Worm (Caenorhabditis elegans): Measurements from ENCODE around the gene srh-213.
"Not testable (repeated sequence)": the region's sequence is repeated elsewhere in the genome, so short reads cannot be mapped to it uniquely, and the experiment has no call there.

The srh-213 gene

DNA sequence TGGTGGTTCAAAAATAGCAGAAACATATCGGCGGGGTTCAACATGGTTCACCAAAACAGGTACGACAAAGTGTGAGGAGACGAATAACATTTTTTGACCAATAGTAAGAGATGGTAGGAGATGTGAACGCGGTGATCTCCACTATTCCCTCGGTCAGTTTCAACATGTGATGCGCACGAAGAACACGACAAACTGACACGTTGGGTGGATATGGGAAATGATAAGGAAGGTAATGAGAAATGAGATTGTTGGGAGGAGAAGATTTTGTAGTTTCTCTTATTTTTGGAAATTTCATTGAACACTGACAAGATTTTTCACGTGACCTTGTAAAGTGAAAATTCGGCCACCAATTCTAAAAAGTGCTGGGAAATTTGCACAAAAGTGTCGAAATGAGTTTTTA, 15.9 kb upstream of the srh-213 start:
- no peak for TF ChIP-seq ceh-39 (tag; optimal IDR thresholded peaks at IDR 0.05)
- no peak for TF ChIP-seq ces-1 (GFP tag; optimal IDR thresholded peaks at IDR 0.05)
- TF ChIP-seq unc-62 (GFP tag; optimal IDR thresholded peaks at IDR 0.05) = no peak
- TF ChIP-seq pha-4 (tag; optimal IDR thresholded peaks at IDR 0.05) = no peak
- no peak for TF ChIP-seq M03D4.4 (tag; optimal IDR thresholded peaks at IDR 0.05)
- TF ChIP-seq zip-8 (tag; optimal IDR thresholded peaks at IDR 0.05) = no peak
- TF ChIP-seq unc-120 (tag; optimal IDR thresholded peaks at IDR 0.05; ENCODE audit: poor library complexity, severe bottlenecking) = no peak

ce11 chrV:3606391-3606790, 11.6 kb upstream of the srh-213 start:
- TF ChIP-seq drap-1 (GFP tag; optimal IDR thresholded peaks at IDR 0.05) (no peak), ceh-43 (GFP tag; optimal IDR thresholded peaks at IDR 0.05) (no peak), nhr-237 (tag; optimal IDR thresholded peaks at IDR 0.05) (no peak), hlh-1 (tag; optimal IDR thresholded peaks at IDR 0.05) (no peak), ces-1 (GFP tag; optimal IDR thresholded peaks at IDR 0.05) (no peak), sptf-1 (tag; optimal IDR thresholded peaks at IDR 0.05) (no peak), ztf-11 (tag; optimal IDR thresholded peaks at IDR 0.05) (no peak), ceh-39 (tag; optimal IDR thresholded peaks at IDR 0.05) (no peak), M03D4.4 (tag; optimal IDR thresholded peaks at IDR 0.05) (no peak), elt-1 (tag; optimal IDR thresholded peaks at IDR 0.05; ENCODE audit: borderline replicate concordance, insufficient read depth) (no peak), unc-120 (tag; optimal IDR thresholded peaks at IDR 0.05; ENCODE audit: poor library complexity, severe bottlenecking) (no peak), flh-1 (GFP tag; optimal IDR thresholded peaks at IDR 0.05) (no peak), elt-3 (tag; optimal IDR thresholded peaks at IDR 0.05) (no peak), ham-2 (GFP tag; optimal IDR thresholded peaks at IDR 0.05) (no peak), zip-8 (tag; optimal IDR thresholded peaks at IDR 0.05) (no peak)

- TF ChIP-seq sptf-1 (tag; optimal IDR thresholded peaks at IDR 0.05) (no peak), lsy-2 (tag; optimal IDR thresholded peaks at IDR 0.05) (no peak), nhr-237 (tag; optimal IDR thresholded peaks at IDR 0.05) (no peak), flh-1 (GFP tag; optimal IDR thresholded peaks at IDR 0.05) (no peak), unc-39 (tag; optimal IDR thresholded peaks at IDR 0.05) (no peak), snpc-4 (tag; optimal IDR thresholded peaks at IDR 0.05) (no peak), sem-2 (GFP tag; optimal IDR thresholded peaks at IDR 0.05) (no peak), nhr-76 (tag; optimal IDR thresholded peaks at IDR 0.05) (no peak)
Observed at ce11 chrV:3605325-3605724, 10.5 kb upstream of the srh-213 start, which contains the start of gene T22F3.8. TSS of gene T22F3.8 (minus strand) at chrV:3605425.

DNA sequence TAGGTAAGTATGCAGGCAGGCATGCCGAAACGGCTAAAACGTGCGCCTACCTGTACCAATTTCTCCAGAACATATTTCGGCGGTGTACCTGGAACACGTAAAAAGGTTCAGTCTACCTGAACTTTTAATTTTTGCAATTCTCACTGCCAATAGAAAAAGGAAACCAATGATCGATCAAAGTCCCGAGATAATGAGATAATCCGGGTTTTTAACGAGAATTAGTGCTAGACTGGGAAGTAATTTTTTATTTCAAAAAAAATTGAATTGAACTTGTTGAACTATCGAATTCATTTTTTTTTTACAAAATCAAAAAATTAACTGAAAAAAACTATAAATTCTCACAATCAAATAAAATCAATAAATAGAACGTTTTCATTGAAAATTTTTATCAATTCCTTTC, 5.7 kb upstream of the srh-213 start, which contains the start of gene T22F3.7:
Gene T22F3.7 (minus strand): TSS at position 101 of the 400 bp plus-strand sequence.
- TF ChIP-seq unc-120 (tag; optimal IDR thresholded peaks at IDR 0.05; ENCODE audit: poor library complexity, severe bottlenecking) (no peak), ztf-11 (tag; optimal IDR thresholded peaks at IDR 0.05) (no peak), blmp-1 (tag; optimal IDR thresholded peaks at IDR 0.05) (no peak), M03D4.4 (tag; optimal IDR thresholded peaks at IDR 0.05) (no peak), mls-2 (tag; optimal IDR thresholded peaks at IDR 0.05) (no peak), nhr-12 (tag; optimal IDR thresholded peaks at IDR 0.05) (no peak), hlh-1 (tag; optimal IDR thresholded peaks at IDR 0.05) (no peak), snpc-4 (tag; optimal IDR thresholded peaks at IDR 0.05) (no peak), lin-13 (tag; optimal IDR thresholded peaks at IDR 0.05) (no peak), nhr-28 (tag; optimal IDR thresholded peaks at IDR 0.05) (no peak), ceh-83 (GFP tag; optimal IDR thresholded peaks at IDR 0.05) (no peak)

DNA sequence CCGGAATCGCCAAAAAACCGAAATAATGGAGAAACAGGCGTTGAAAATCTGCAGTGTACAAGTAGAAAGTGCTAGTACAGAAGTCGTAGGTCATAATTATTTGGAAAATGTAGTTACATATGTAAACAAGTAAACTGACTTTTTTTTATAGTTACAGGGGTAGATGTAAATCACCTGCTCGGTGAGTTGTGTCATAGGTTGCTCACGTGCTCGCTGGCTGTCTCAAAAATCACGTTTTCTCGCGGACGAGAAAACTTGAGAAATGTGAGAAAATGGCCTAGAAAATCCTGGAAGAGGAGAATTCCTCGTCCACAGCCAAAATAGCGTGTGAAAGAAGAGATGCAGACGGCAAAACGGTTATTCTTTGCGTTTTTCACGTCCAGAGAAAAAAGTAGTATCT, 2.2 kb upstream of the srh-213 start, which contains the start of gene srh-212:
Gene srh-212 (minus strand): TSS at position 101 of the 400 bp plus-strand sequence.
- not testable (repeated sequence) for TF ChIP-seq nhr-28, pha-4, nhr-12 (tag; optimal IDR thresholded peaks at IDR 0.05)

- TF ChIP-seq elt-3 (tag; optimal IDR thresholded peaks at IDR 0.05) = no peak
- TF ChIP-seq zip-8 (tag; optimal IDR thresholded peaks at IDR 0.05) = no peak
- TF ChIP-seq ceh-39 (tag; optimal IDR thresholded peaks at IDR 0.05) = no peak
- no peak for TF ChIP-seq ztf-11 (tag; optimal IDR thresholded peaks at IDR 0.05)
- TF ChIP-seq unc-39 (tag; optimal IDR thresholded peaks at IDR 0.05) = no peak
- TF ChIP-seq mab-5 (tag; optimal IDR thresholded peaks at IDR 0.05) = no peak
- no peak for TF ChIP-seq bed-3 (GFP tag; optimal IDR thresholded peaks at IDR 0.05)
- TF ChIP-seq lin-13 (tag; optimal IDR thresholded peaks at IDR 0.05) = no peak
- no peak for TF ChIP-seq ham-2 (GFP tag; optimal IDR thresholded peaks at IDR 0.05)
- no peak for TF ChIP-seq hlh-1 (tag; optimal IDR thresholded peaks at IDR 0.05)
- no peak for TF ChIP-seq elt-1 (tag; optimal IDR thresholded peaks at IDR 0.05; ENCODE audit: borderline replicate concordance, insufficient read depth)
- TF ChIP-seq cnd-1 (tag; optimal IDR thresholded peaks at IDR 0.05) = no peak
- no peak for TF ChIP-seq nhr-2 (tag; optimal IDR thresholded peaks at IDR 0.05)
Observed at ce11 chrV:3592099-3592498, 2.7 kb downstream of the srh-213 start, which contains the start of gene T22F3.12. TSS of gene T22F3.12 (minus strand) at chrV:3592199.

Data from whole organism, mixed stage, embryonic.